Fruit fly (Drosophila melanogaster) whole organism, embryonic: ENCODE measurements around the gene Mtch.

Experiments
- Bdp1 ChIP-seq: fragments of 200-800 bp; sonication (Bioruptor generic); optimal IDR thresholded peaks from 3 replicates; lab custom pipeline; 2016; ENCODE audit warnings: missing biosample characterization, missing genetic modification characterization
- CG13775 ChIP-seq: fragments of 200-800 bp; sonication (Bioruptor generic); optimal IDR thresholded peaks from 3 replicates; lab custom pipeline; 2017; ENCODE audit warnings: missing biosample characterization, mild to moderate bottlenecking, missing genetic modification characterization

DNA sequence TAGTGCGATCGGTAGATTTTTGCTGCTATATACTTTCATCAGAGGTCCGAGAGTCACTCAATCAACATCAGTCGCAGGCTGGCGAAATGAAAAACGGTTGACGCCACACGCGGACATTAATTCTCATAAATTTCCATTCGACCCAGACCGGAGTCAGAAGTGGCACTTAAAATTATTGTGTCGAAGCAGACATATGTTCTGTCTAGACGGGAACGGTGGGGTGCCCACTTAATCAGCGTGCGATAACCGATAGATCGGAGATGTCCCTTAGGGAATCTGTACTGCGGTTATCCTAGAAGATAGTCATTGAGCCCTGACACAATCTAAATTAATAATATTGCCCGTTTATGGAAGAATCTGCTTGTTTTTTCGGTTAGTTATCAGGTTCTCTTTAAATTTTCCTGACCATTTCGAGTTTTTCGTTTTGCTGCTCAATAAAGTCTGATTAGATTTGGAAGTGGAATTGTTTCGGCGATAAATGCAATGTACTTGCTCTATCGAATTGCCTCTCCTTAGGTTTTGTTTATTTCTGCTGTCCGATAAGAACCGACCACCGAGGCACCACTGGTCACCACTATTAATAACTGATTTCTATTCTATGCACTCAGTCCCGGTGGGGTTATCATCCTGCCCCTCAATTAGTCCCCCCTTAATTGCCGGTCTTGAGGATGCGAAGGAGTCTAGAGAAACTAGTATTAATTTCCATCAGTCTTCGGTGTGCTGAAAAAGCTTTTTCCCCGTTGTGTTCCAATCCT, 22.4 kb upstream of the Mtch start:
- TF ChIP-seq Bdp1 (no peak), CG13775 (no peak)
